Fruit fly (Drosophila melanogaster) whole organism, embryonic: ENCODE data around the gene Mal-B1.

Source experiments
- Antp ChIP-seq: fragments of 200-800 bp; sonication (Bioruptor generic); optimal IDR thresholded peaks from 3 replicates; lab custom pipeline; 2016; ENCODE audit warnings: missing biosample characterization, missing genetic modification characterization
- Awh ChIP-seq: fragments of 200-800 bp; sonication (Bioruptor generic); IDR thresholded peaks from 2 replicates; pipeline ENCODE4, ENCODE4 v1.3.6; 2022; ENCODE audit warnings: missing biosample characterization, missing genetic modification characterization
- B-H2 ChIP-seq: fragments of 200-800 bp; sonication (Bioruptor generic); optimal IDR thresholded peaks from 2 replicates; lab custom pipeline; 2018; ENCODE audit warnings: missing biosample characterization, mild to moderate bottlenecking, missing genetic modification characterization
- CG10267 ChIP-seq: fragments of 200-800 bp; sonication (Bioruptor generic); optimal IDR thresholded peaks from 2 replicates; lab custom pipeline; 2018; ENCODE audit warnings: missing biosample characterization, mild to moderate bottlenecking, missing genetic modification characterization, moderate library complexity
- CG10654 ChIP-seq: fragments of 200-800 bp; sonication (Bioruptor generic); optimal IDR thresholded peaks from 2 replicates; lab custom pipeline; 2016; ENCODE audit warnings: missing biosample characterization, missing genetic modification characterization
- CG11247 ChIP-seq: fragments of 200-800 bp; sonication (Bioruptor generic); IDR thresholded peaks from 2 replicates; pipeline ENCODE4 v1.3.6; 2022; ENCODE audit warnings: missing biosample characterization, missing genetic modification characterization
- CG11456 ChIP-seq: fragments of 200-800 bp; sonication (Bioruptor generic); IDR thresholded peaks from 3 replicates; pipeline ENCODE4 v1.3.6; 2022; ENCODE audit warnings: missing biosample characterization, missing genetic modification characterization
- CG11560 ChIP-seq: fragments of 200-800 bp; sonication (Bioruptor generic); IDR thresholded peaks from 3 replicates; pipeline ENCODE4 v1.3.6; 2022; ENCODE audit warnings: missing biosample characterization, missing genetic modification characterization
- CG11695 ChIP-seq: fragments of 200-800 bp; sonication (Bioruptor generic); IDR thresholded peaks from 3 replicates; pipeline ENCODE4 v1.3.6; 2022; ENCODE audit warnings: missing biosample characterization, missing genetic modification characterization
- CG12071 ChIP-seq: fragments of 200-800 bp; sonication (Bioruptor generic); optimal IDR thresholded peaks from 3 replicates; lab custom pipeline; 2018; ENCODE audit warnings: missing biosample characterization, mild to moderate bottlenecking, missing genetic modification characterization
- CG12299 ChIP-seq: fragments of 200-800 bp; sonication (Bioruptor generic); optimal IDR thresholded peaks from 2 replicates; lab custom pipeline; 2018; ENCODE audit warnings: missing biosample characterization, mild to moderate bottlenecking, missing genetic modification characterization
- CG17829 ChIP-seq: fragments of 200-800 bp; optimal IDR thresholded peaks from 2 replicates; lab custom pipeline; 2019; ENCODE audit warnings: missing biosample characterization, mild to moderate bottlenecking, missing genetic modification characterization, moderate library complexity
- CG2116 ChIP-seq: fragments of 200-800 bp; sonication (Bioruptor generic); optimal IDR thresholded peaks from 3 replicates; lab custom pipeline; 2018; ENCODE audit warnings: missing biosample characterization, mild to moderate bottlenecking, missing genetic modification characterization
- CG31441 ChIP-seq: fragments of 200-800 bp; sonication (Bioruptor generic); IDR thresholded peaks from 2 replicates; pipeline ENCODE4 v1.3.6; 2022; ENCODE audit warnings: missing biosample characterization, missing genetic modification characterization
- CG32532 ChIP-seq: fragments of 200-800 bp; sonication (Bioruptor generic); IDR thresholded peaks from 2 replicates; pipeline ENCODE4 v1.3.6; 2022; ENCODE audit warnings: missing biosample characterization, missing genetic modification characterization
- CG32772 ChIP-seq: fragments of 200-800 bp; sonication (Bioruptor generic); IDR thresholded peaks from 2 replicates; pipeline ENCODE4 v1.3.6; 2022; ENCODE audit warnings: missing biosample characterization, missing genetic modification characterization
- CG5953 ChIP-seq: fragments of 200-800 bp; sonication (Bioruptor generic); IDR thresholded peaks from 2 replicates; pipeline ENCODE4 v1.3.6; 2022; ENCODE audit warnings: missing biosample characterization, missing genetic modification characterization
- CG7745 ChIP-seq: fragments of 200-800 bp; sonication (Bioruptor generic); optimal IDR thresholded peaks from 2 replicates; lab custom pipeline; 2018; ENCODE audit warnings: missing biosample characterization, mild to moderate bottlenecking, missing genetic modification characterization, moderate library complexity
- CG7839 ChIP-seq: fragments of 200-800 bp; sonication (Bioruptor generic); optimal IDR thresholded peaks from 3 replicates; lab custom pipeline; 2018; ENCODE audit warnings: missing biosample characterization, mild to moderate bottlenecking, missing genetic modification characterization, moderate library complexity
- CG8478 ChIP-seq: fragments of >200 bp; optimal IDR thresholded peaks from 2 replicates; lab custom pipeline; 2018
- CG9932 ChIP-seq: fragments of 200-800 bp; sonication (Bioruptor generic); IDR thresholded peaks from 2 replicates; pipeline ENCODE4 v1.3.6; 2022; ENCODE audit warnings: missing biosample characterization, missing genetic modification characterization
- CHES-1-like ChIP-seq: fragments of 200-800 bp; sonication (Bioruptor generic); optimal IDR thresholded peaks from 2 replicates; lab custom pipeline; 2016; ENCODE audit warnings: missing biosample characterization, missing genetic modification characterization
- Dek ChIP-seq: fragments of 200-800 bp; sonication (Bioruptor generic); optimal IDR thresholded peaks from 3 replicates; lab custom pipeline; 2019; ENCODE audit warnings: missing biosample characterization, mild to moderate bottlenecking, missing genetic modification characterization, moderate library complexity
- Ets65A ChIP-seq: fragments of 200-800 bp; sonication (Bioruptor generic); peaks from one replicate; lab custom pipeline; 2016; ENCODE audit warnings: missing biosample characterization, missing genetic modification characterization
- HHEX ChIP-seq: fragments of 200-800 bp; sonication (Bioruptor generic); optimal IDR thresholded peaks from 3 replicates; lab custom pipeline; 2017; ENCODE audit warnings: missing biosample characterization, mild to moderate bottlenecking, missing genetic modification characterization, missing genetic modification reagents
- HLHmδ ChIP-seq: fragments of 200-800 bp; sonication (Bioruptor generic); optimal IDR thresholded peaks from 2 replicates; lab custom pipeline; 2018; ENCODE audit warnings: missing biosample characterization, mild to moderate bottlenecking, missing genetic modification characterization, moderate library complexity
- MBD-R2 ChIP-seq: fragments of 200-800 bp; sonication (Bioruptor generic); IDR thresholded peaks from 2 replicates; pipeline ENCODE4 v1.3.6; 2022; ENCODE audit warnings: missing biosample characterization, missing genetic modification characterization
- Mes4 ChIP-seq: fragments of 200-800 bp; sonication (Bioruptor generic); optimal IDR thresholded peaks from 2 replicates; lab custom pipeline; 2016; ENCODE audit warnings: missing biosample characterization, missing genetic modification characterization
- Sin3A ChIP-seq: fragments of >200 bp; optimal IDR thresholded peaks from 2 replicates; lab custom pipeline; 2018
- Six4 ChIP-seq: fragments of 200-800 bp; sonication (Bioruptor generic); optimal IDR thresholded peaks from 2 replicates; lab custom pipeline; 2016; ENCODE audit warnings: missing biosample characterization, missing genetic modification characterization
- Sry-β ChIP-seq: fragments of 200-800 bp; sonication (Bioruptor generic); optimal IDR thresholded peaks from 2 replicates; lab custom pipeline; 2018; ENCODE audit warnings: missing biosample characterization, mild to moderate bottlenecking, missing genetic modification characterization, moderate library complexity
- Usf ChIP-seq: fragments of 200-800 bp; sonication (Bioruptor generic); optimal IDR thresholded peaks from 2 replicates; lab custom pipeline; 2017; ENCODE audit warnings: missing genotype, missing biosample characterization, missing genetic modification characterization
- al ChIP-seq: fragments of 200-800 bp; sonication (Bioruptor generic); IDR thresholded peaks from 2 replicates; pipeline ENCODE4 v1.3.6; 2022; ENCODE audit warnings: missing biosample characterization, missing genetic modification characterization
- chinmo ChIP-seq: fragments of 200-800 bp; sonication (Bioruptor generic); IDR thresholded peaks from 4 replicates; pipeline ENCODE4 v1.3.6; 2022; ENCODE audit warnings: missing biosample characterization, missing genetic modification characterization; ENCODE audit not compliant: partially characterized antibody
- chn ChIP-seq: fragments of 200-800 bp; sonication (Bioruptor generic); optimal IDR thresholded peaks from 2 replicates; lab custom pipeline; 2016; ENCODE audit warnings: missing biosample characterization, missing genetic modification characterization
- dpn ChIP-seq, 2 experiments: fragments of 200-800 bp; sonication (Bioruptor generic); optimal IDR thresholded peaks; 3 replicates each; lab custom pipeline; 2016; ENCODE audit warnings: missing biosample characterization in 2 of 2, missing genetic modification characterization in 2 of 2
- ems ChIP-seq: fragments of 200-800 bp; sonication (Bioruptor generic); optimal IDR thresholded peaks from 3 replicates; lab custom pipeline; 2016; ENCODE audit warnings: missing biosample characterization, missing genetic modification characterization
- ftz-f1 ChIP-seq: fragments of 200-800 bp; sonication (Bioruptor generic); optimal IDR thresholded peaks from 2 replicates; lab custom pipeline; 2016; ENCODE audit warnings: missing biosample characterization, missing genetic modification characterization
- grn ChIP-seq: fragments of 200-800 bp; sonication (Bioruptor generic); optimal IDR thresholded peaks from 3 replicates; lab custom pipeline; 2017; ENCODE audit warnings: missing biosample characterization, missing genetic modification characterization
- gro ChIP-seq: fragments of 200-800 bp; sonication (Bioruptor generic); optimal IDR thresholded peaks from 2 replicates; lab custom pipeline; 2016; ENCODE audit warnings: missing biosample characterization, missing genetic modification characterization
- insv ChIP-seq, 2 experiments: fragments of 200-800 bp; sonication (Bioruptor generic); optimal IDR thresholded peaks; 3 replicates each; lab custom pipeline; 2016 to 2018; ENCODE audit warnings: missing biosample characterization in 2 of 2, missing genetic modification characterization in 2 of 2
- inv ChIP-seq: fragments of 200-800 bp; sonication (Bioruptor generic); IDR thresholded peaks from 2 replicates; pipeline ENCODE4 v1.3.6; 2022; ENCODE audit warnings: missing biosample characterization, missing genetic modification characterization; ENCODE audit not compliant: partially characterized antibody
- kah ChIP-seq: fragments of 200-800 bp; sonication (Bioruptor generic); optimal IDR thresholded peaks from 2 replicates; lab custom pipeline; 2018; ENCODE audit warnings: missing biosample characterization, mild to moderate bottlenecking, missing genetic modification characterization
- kni ChIP-seq: fragments of 200-800 bp; sonication (Bioruptor generic); optimal IDR thresholded peaks from 3 replicates; lab custom pipeline; 2017; ENCODE audit warnings: mild to moderate bottlenecking, missing biosample characterization, missing genetic modification reagents, missing genetic modification characterization
- lov ChIP-seq, 2 experiments: fragments of 200-800 bp in 1 of 2; fragments of >200 bp in 1 of 2; sonication (Bioruptor generic) in 1 of 2; IDR thresholded peaks in 1 of 2; optimal IDR thresholded peaks in 1 of 2; 2 replicates in 1 of 2; 3 replicates in 1 of 2; pipeline versions ENCODE4 v1.3.6 to Lab custom; 2017 to 2022; ENCODE audit warnings: missing biosample characterization in 1 of 2, missing genetic modification characterization in 1 of 2
- nerfin-1 ChIP-seq: fragments of 200-800 bp; sonication (Bioruptor generic); optimal IDR thresholded peaks from 3 replicates; lab custom pipeline; 2019; ENCODE audit warnings: missing biosample characterization, mild to moderate bottlenecking, missing genetic modification characterization, moderate library complexity
- sd ChIP-seq: fragments of 200-800 bp; sonication (Bioruptor generic); optimal IDR thresholded peaks from 3 replicates; lab custom pipeline; 2018; ENCODE audit warnings: missing biosample characterization, mild to moderate bottlenecking, missing genetic modification characterization, moderate library complexity
- sens ChIP-seq: fragments of 200-800 bp; sonication (Bioruptor generic); peaks from one replicate; lab custom pipeline; 2016; ENCODE audit warnings: missing biosample characterization, missing genetic modification characterization
- slou ChIP-seq: fragments of 200-800 bp; sonication (Bioruptor generic); optimal IDR thresholded peaks from 3 replicates; lab custom pipeline; 2016; ENCODE audit warnings: missing biosample characterization, missing genetic modification characterization
- ttk ChIP-seq: fragments of 200-800 bp; sonication (Bioruptor generic); IDR thresholded peaks from 2 replicates; pipeline ENCODE4 v2.1.2; 2022; ENCODE audit warnings: missing biosample characterization, missing genetic modification characterization
- unc-4 ChIP-seq: fragments of 200-800 bp; sonication (Bioruptor generic); IDR thresholded peaks from 2 replicates; pipeline ENCODE4 v1.3.6; 2022; ENCODE audit warnings: missing biosample characterization, missing genetic modification characterization; ENCODE audit not compliant: partially characterized antibody
- unpg ChIP-seq: fragments of 200-800 bp; sonication (Bioruptor generic); optimal IDR thresholded peaks from 3 replicates; lab custom pipeline; 2018; ENCODE audit warnings: missing biosample characterization, mild to moderate bottlenecking, missing genetic modification characterization, moderate library complexity

Mal-B1 gene

dm6 chr2L:11807697-11808226 lies 39.3 kb upstream of the Mal-B1 start (continued):
- peak; percentile 34; the same call in 1 of the 2 replicates for TF ChIP-seq CG32532 (GFP tag; lab: Robert Waterston, UW)
- TF ChIP-seq ttk (GFP tag; lab: Robert Waterston, UW): peak; percentile 24; the same call in 1 of the 2 replicates
- TF ChIP-seq dpn (GFP tag; optimal IDR thresholded peaks at IDR 0.05; lab: Kevin White, UChicago): peak in 1 of 2 experiments; percentile 5
- TF ChIP-seq CG8478 (lab: Kevin White, UChicago): peak; percentile 80
- TF ChIP-seq CG11560 (tag; lab: Robert Waterston, UW): no peak
- TF ChIP-seq CG9932 (GFP tag; lab: Robert Waterston, UW): 0 out of 2 replicates have a peak, but pooled peaks have one; percentile 8
- peak; percentile 31; the same call in 1 of the 2 replicates for TF ChIP-seq MBD-R2 (GFP tag; lab: Robert Waterston, UW)
- TF ChIP-seq unpg (GFP tag; lab: Kevin White, UChicago): peak; percentile 2
- peak; percentile 60 for TF ChIP-seq ftz-f1
- TF ChIP-seq sens (GFP tag; lab: Kevin White, UChicago): peak; percentile 88
- TF ChIP-seq CG2116 (GFP tag; lab: Kevin White, UChicago): peak; percentile 33
- TF ChIP-seq sd (tag; lab: Kevin White, UChicago): peak; percentile 84
- TF ChIP-seq CHES-1-like (GFP tag; lab: Kevin White, UChicago): peak; percentile 1
- no peak for TF ChIP-seq al
- peak; percentile 2 for TF ChIP-seq CG7745 (tag; lab: Kevin White, UChicago)
- TF ChIP-seq gro (GFP tag; lab: Kevin White, UChicago): peak; percentile 54
- peak; percentile 52 for TF ChIP-seq CG12071 (GFP tag; lab: Kevin White, UChicago)
- peak; percentile 98 for TF ChIP-seq chinmo
- peak; percentile 27 for TF ChIP-seq Dek
- peak; percentile 23; the same call in 1 of the 2 replicates for TF ChIP-seq inv
- TF ChIP-seq lov (optimal IDR thresholded peaks at IDR 0.05; lab: Kevin White, UChicago): no peak
- TF ChIP-seq lov (GFP tag; IDR thresholded peaks at IDR 0.05; lab: Robert Waterston, UW): 0 out of 3 replicates have a peak, but pooled peaks have one; percentile 50
- TF ChIP-seq CG10654 (GFP tag; lab: Kevin White, UChicago): no peak
- peak; percentile 18 for TF ChIP-seq HHEX (GFP tag; lab: Kevin White, UChicago)
- 0 out of 3 replicates have a peak, but pooled peaks have one; percentile 32 for TF ChIP-seq CG11695 (GFP tag; lab: Robert Waterston, UW)
- TF ChIP-seq CG17829: no peak
- peak in 1 of 2 experiments; percentile 42 for TF ChIP-seq insv (GFP tag; optimal IDR thresholded peaks at IDR 0.05; lab: Kevin White, UChicago)
- TF ChIP-seq nerfin-1 (tag; lab: Kevin White, UChicago): peak; percentile 60
- no peak for TF ChIP-seq CG10267 (tag; lab: Kevin White, UChicago)
- TF ChIP-seq kni: peak; percentile 88
- TF ChIP-seq ems: peak; percentile 10
- no peak for TF ChIP-seq slou (GFP tag; lab: Kevin White, UChicago)

DNA sequence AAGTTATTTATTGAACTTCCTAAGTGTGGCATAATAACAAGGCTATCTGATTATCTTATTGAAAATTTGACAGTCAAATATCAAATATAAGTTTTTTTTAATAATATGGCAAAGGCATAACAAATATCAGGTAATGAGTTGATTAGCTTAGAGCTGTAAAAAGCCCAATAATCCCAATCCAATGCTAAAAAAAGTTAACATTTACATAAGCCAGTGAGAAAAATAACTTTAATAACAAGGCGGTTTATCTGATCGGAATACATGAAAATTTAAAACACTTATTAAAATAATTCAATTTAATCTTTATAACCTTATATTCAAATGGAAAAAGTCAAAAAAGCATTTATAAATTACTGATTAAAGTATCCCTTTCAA lies 38.7 kb upstream of the Mal-B1 start:
- TF ChIP-seq CG31441 (GFP tag; lab: Robert Waterston, UW) (peak; percentile 11; the same call in 1 of the 2 replicates), Mes4 (GFP tag; lab: Kevin White, UChicago) (no peak), CG32772 (GFP tag; lab: Robert Waterston, UW) (no peak), Awh (GFP tag; lab: Robert Waterston, UW) (no peak), CG11456 (GFP tag; lab: Robert Waterston, UW) (no peak), CG12299 (tag; lab: Kevin White, UChicago) (no peak), B-H2 (GFP tag; lab: Kevin White, UChicago) (no peak), unc-4 (no peak), Six4 (no peak), Usf (GFP tag; lab: Kevin White, UChicago) (no peak), kah (GFP tag; lab: Kevin White, UChicago) (no peak), HLHmδ (GFP tag; lab: Kevin White, UChicago) (no peak), chn (no peak), CG7839 (tag; lab: Kevin White, UChicago) (no peak), Sin3A (lab: Kevin White, UChicago) (no peak), grn (GFP tag; lab: Kevin White, UChicago) (no peak), Sry-β (GFP tag; lab: Kevin White, UChicago) (peak; percentile 95), Ets65A (GFP tag; lab: Kevin White, UChicago) (peak; percentile 62), CG11247 (no peak), CG5953 (GFP tag; lab: Robert Waterston, UW) (no peak), Antp (GFP tag; lab: Kevin White, UChicago) (no peak)
